Worm (Caenorhabditis elegans) whole organism, L1 larva: Measurements from ENCODE around the gene C23H3.9.

Experiments
- Y116A8C.19 ChIP-seq: sonication (generic microtip); optimal IDR thresholded peaks from 2 replicates; lab custom pipeline; 2016; ENCODE audit warnings: missing compliant biosample characterization, missing genetic modification characterization, borderline replicate concordance
- ceh-82 ChIP-seq, 3 experiments: fragments of 150-350 bp in 1 of 3; sonication (generic microtip) in 2 of 3; optimal IDR thresholded peaks; 2 replicates each; lab custom pipeline; 2014 to 2017; ENCODE audit warnings: missing biosample characterization in 3 of 3, missing genetic modification characterization in 3 of 3
- elt-2 ChIP-seq: sonication (generic microtip); optimal IDR thresholded peaks from 2 replicates; lab custom pipeline; 2016; ENCODE audit warnings: missing genetic modification characterization, mild to moderate bottlenecking, inconsistent platforms, missing compliant biosample characterization, missing genetic modification reagents
- elt-3 ChIP-seq, 6 experiments: fragments of 150-350 bp in 1 of 6; sonication (generic microtip); optimal IDR thresholded peaks; 2 replicates each; lab custom pipeline; 2017 to 2018; ENCODE audit warnings: missing biosample characterization in 6 of 6, missing genetic modification characterization in 6 of 6, inconsistent platforms in 1 of 6
- nhr-237 ChIP-seq: fragments of 150-350 bp; optimal IDR thresholded peaks from 2 replicates; lab custom pipeline; 2014; ENCODE audit warnings: missing biosample characterization, missing genetic modification characterization
- unc-130 ChIP-seq: fragments of 150-350 bp; optimal IDR thresholded peaks from 2 replicates; lab custom pipeline; 2017; ENCODE audit warnings: missing biosample characterization, missing genetic modification characterization, inconsistent platforms
- unc-62 ChIP-seq: fragments of 150-350 bp; optimal IDR thresholded peaks from 2 replicates; lab custom pipeline; 2014; ENCODE audit warnings: missing biosample characterization, missing genetic modification reagents, missing genetic modification characterization
- zag-1 ChIP-seq: fragments of 150-350 bp; optimal IDR thresholded peaks from 2 replicates; lab custom pipeline; 2014; ENCODE audit warnings: missing biosample characterization, missing genetic modification characterization
- ztf-11 ChIP-seq, 2 experiments: sonication (generic microtip); optimal IDR thresholded peaks; 2 replicates each; lab custom pipeline; 2016 to 2017; ENCODE audit warnings: missing genetic modification characterization in 2 of 2, missing biosample characterization in 1 of 2, missing compliant biosample characterization in 1 of 2

- TF ChIP-seq unc-62, result no peak
- TF ChIP-seq ztf-11 (tag; optimal IDR thresholded peaks at IDR 0.05; lab: Kevin White, UChicago), result no peak
- TF ChIP-seq ceh-82 (tag; optimal IDR thresholded peaks at IDR 0.05; lab: Kevin White, UChicago), result no peak
- no peak for TF ChIP-seq nhr-237 (tag; lab: Kevin White, UChicago)
- no peak for TF ChIP-seq elt-3 (tag; optimal IDR thresholded peaks at IDR 0.05; lab: Kevin White, UChicago)
- no peak for TF ChIP-seq Y116A8C.19
- TF ChIP-seq zag-1, result no peak
- no peak for TF ChIP-seq elt-2 (tag; lab: Kevin White, UChicago)
- TF ChIP-seq unc-130 (tag; lab: Kevin White, UChicago), result no peak
Observed at ce11 chrII:50862-51261, 28.2 kb downstream of the C23H3.9 start.
